Fruit fly (Drosophila melanogaster): ENCODE results near the gene p.

DNA sequence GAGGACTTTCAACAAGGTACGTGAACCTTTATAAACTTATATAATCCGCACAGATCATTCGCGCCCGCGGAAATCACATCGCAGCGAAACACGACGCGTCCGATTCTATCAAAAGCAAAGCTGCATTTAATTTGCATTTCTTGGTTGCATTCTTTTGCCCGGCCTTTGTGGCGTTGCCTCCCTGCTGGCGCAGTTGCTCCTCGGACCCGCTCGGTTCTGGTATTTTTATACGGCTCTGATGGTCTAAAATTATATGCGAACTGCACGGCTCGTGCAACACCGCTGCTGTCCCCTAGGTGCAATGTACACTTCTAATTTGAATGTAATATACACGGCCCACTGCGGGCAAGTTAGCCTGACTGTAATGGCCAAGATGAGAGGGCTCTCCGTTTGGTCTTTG, 47.9 kb upstream of the p start, which contains the start of gene Cks85A:
- TF ChIP-seq EcR (GFP tag; optimal IDR thresholded peaks at IDR 0.05), result no peak
- TF ChIP-seq Dll (optimal IDR thresholded peaks at IDR 0.05), result no peak
- TF ChIP-seq psq (optimal IDR thresholded peaks at IDR 0.05), result no peak
- TF ChIP-seq CG8478 (optimal IDR thresholded peaks at IDR 0.05), result no peak
- no peak for TF ChIP-seq pan (optimal IDR thresholded peaks at IDR 0.05)
- no peak for TF ChIP-seq usp (GFP tag; optimal IDR thresholded peaks at IDR 0.05)
